Fruit fly (Drosophila melanogaster) whole organism, embryonic: ENCODE measurements around the gene CG8206.

ENCODE experiments used
- ATbp ChIP-seq: fragments of 200-800 bp; sonication (Bioruptor generic); optimal IDR thresholded peaks from 2 replicates; lab custom pipeline; 2017; ENCODE audit warnings: missing biosample characterization, mild to moderate bottlenecking, missing genetic modification characterization, missing genetic modification reagents
- BEAF-32 ChIP-seq: fragments of 200-800 bp; sonication (Bioruptor generic); optimal IDR thresholded peaks from 3 replicates; lab custom pipeline; 2017; ENCODE audit warnings: missing biosample characterization, missing genetic modification characterization, mild to moderate bottlenecking, moderate library complexity, missing genetic modification reagents
- Bgb ChIP-seq: fragments of 200-800 bp; sonication (Bioruptor generic); IDR thresholded peaks from 2 replicates; pipeline ENCODE4 v1.3.6; 2022; ENCODE audit warnings: missing biosample characterization, missing genetic modification characterization; ENCODE audit not compliant: partially characterized antibody
- CG10979 ChIP-seq: fragments of 200-800 bp; sonication (Bioruptor generic); optimal IDR thresholded peaks from 2 replicates; lab custom pipeline; 2018; ENCODE audit warnings: missing biosample characterization, mild to moderate bottlenecking, missing genetic modification characterization, moderate library complexity
- CG12236 ChIP-seq: fragments of 200-800 bp; sonication (Bioruptor generic); optimal IDR thresholded peaks from 2 replicates; lab custom pipeline; 2016; ENCODE audit warnings: missing biosample characterization, missing genetic modification characterization
- CG13424 ChIP-seq: fragments of 200-800 bp; sonication (Bioruptor generic); optimal IDR thresholded peaks from 2 replicates; lab custom pipeline; 2019; ENCODE audit warnings: missing biosample characterization, mild to moderate bottlenecking, missing genetic modification characterization, moderate library complexity
- CG14860 ChIP-seq: fragments of 200-800 bp; sonication (Bioruptor generic); IDR thresholded peaks from 3 replicates; pipeline ENCODE4 v1.3.6; 2022; ENCODE audit warnings: missing biosample characterization, missing genetic modification characterization; ENCODE audit not compliant: partially characterized antibody
- CG16779 ChIP-seq: fragments of 200-800 bp; sonication (Bioruptor generic); IDR thresholded peaks from 2 replicates; pipeline ENCODE4 v1.3.6; 2022; ENCODE audit warnings: missing biosample characterization, missing genetic modification characterization
- CG16813 ChIP-seq: fragments of 200-800 bp; sonication (Bioruptor generic); IDR thresholded peaks from 3 replicates; pipeline ENCODE4 v1.3.6; 2022; ENCODE audit warnings: missing biosample characterization, missing genetic modification characterization; ENCODE audit not compliant: partially characterized antibody
- CG2116 ChIP-seq: fragments of 200-800 bp; sonication (Bioruptor generic); optimal IDR thresholded peaks from 3 replicates; lab custom pipeline; 2018; ENCODE audit warnings: missing biosample characterization, mild to moderate bottlenecking, missing genetic modification characterization
- CG2129 ChIP-seq: fragments of 200-800 bp; sonication (Bioruptor generic); IDR thresholded peaks from 2 replicates; pipeline ENCODE4 v1.3.6; 2022; ENCODE audit warnings: missing biosample characterization, missing genetic modification characterization; ENCODE audit not compliant: partially characterized antibody
- CG3163 ChIP-seq: fragments of 200-800 bp; sonication (Bioruptor generic); optimal IDR thresholded peaks from 3 replicates; lab custom pipeline; 2016; ENCODE audit warnings: missing biosample characterization, missing genetic modification characterization
- CG34224 ChIP-seq: fragments of 200-800 bp; sonication (Bioruptor generic); IDR thresholded peaks from 3 replicates; pipeline ENCODE4 v1.3.6; 2022; ENCODE audit warnings: missing biosample characterization, missing genetic modification characterization; ENCODE audit not compliant: partially characterized antibody
- CG3995 ChIP-seq: fragments of 200-800 bp; sonication (Bioruptor generic); optimal IDR thresholded peaks from 3 replicates; lab custom pipeline; 2016; ENCODE audit warnings: missing biosample characterization, missing genetic modification characterization
- CG5953 ChIP-seq: fragments of 200-800 bp; sonication (Bioruptor generic); IDR thresholded peaks from 2 replicates; pipeline ENCODE4 v1.3.6; 2022; ENCODE audit warnings: missing biosample characterization, missing genetic modification characterization
- CG6791 ChIP-seq: fragments of 200-800 bp; sonication (Bioruptor generic); IDR thresholded peaks from 3 replicates; pipeline ENCODE4 v1.3.6; 2022; ENCODE audit warnings: missing biosample characterization, missing genetic modification characterization; ENCODE audit not compliant: partially characterized antibody
- CG7556 ChIP-seq: fragments of 200-800 bp; sonication (Bioruptor generic); optimal IDR thresholded peaks from 2 replicates; lab custom pipeline; 2017; ENCODE audit warnings: missing biosample characterization, mild to moderate bottlenecking, missing genetic modification characterization
- CG7963 ChIP-seq: fragments of 200-800 bp; sonication (Bioruptor generic); IDR thresholded peaks from 3 replicates; pipeline ENCODE4 v1.3.6; 2022; ENCODE audit warnings: missing biosample characterization, missing genetic modification characterization; ENCODE audit not compliant: partially characterized antibody
- CG9797 ChIP-seq: fragments of 200-800 bp; sonication (Bioruptor generic); optimal IDR thresholded peaks from 3 replicates; lab custom pipeline; 2018; ENCODE audit warnings: missing biosample characterization, mild to moderate bottlenecking, missing genetic modification characterization
- Dll ChIP-seq: fragments of 200-800 bp; sonication (Bioruptor generic); IDR thresholded peaks from 4 replicates; pipeline ENCODE4 v1.3.6; 2022; ENCODE audit warnings: missing biosample characterization, missing genetic modification characterization; ENCODE audit not compliant: partially characterized antibody
- Dref ChIP-seq: fragments of 200-800 bp; sonication (Bioruptor generic); IDR thresholded peaks from 2 replicates; pipeline ENCODE4 v1.3.6; 2022; ENCODE audit warnings: missing biosample characterization, missing genetic modification characterization
- E2f2 ChIP-seq: fragments of 200-800 bp; sonication (Bioruptor generic); IDR thresholded peaks from 2 replicates; pipeline ENCODE4 v1.3.6; 2022; ENCODE audit warnings: missing biosample characterization, missing genetic modification characterization
- Med ChIP-seq: fragments of 200-800 bp; sonication (Bioruptor generic); peaks from one replicate; lab custom pipeline; 2016; ENCODE audit warnings: missing biosample characterization, missing genetic modification characterization, mild to moderate bottlenecking, inconsistent platforms, moderate library complexity
- Myb ChIP-seq: fragments of 200-800 bp; sonication (Bioruptor generic); optimal IDR thresholded peaks from 2 replicates; lab custom pipeline; 2016; ENCODE audit warnings: missing biosample characterization, missing genetic modification characterization
- Opbp ChIP-seq: fragments of 200-800 bp; sonication (Bioruptor generic); IDR thresholded peaks from 3 replicates; pipeline ENCODE4 v1.3.6; 2022; ENCODE audit warnings: missing biosample characterization, missing genetic modification characterization; ENCODE audit not compliant: partially characterized antibody
- Scr ChIP-seq: fragments of 200-800 bp; sonication (Bioruptor generic); IDR thresholded peaks from 2 replicates; pipeline ENCODE4 v1.3.6; 2022; ENCODE audit warnings: missing biosample characterization, missing genetic modification characterization; ENCODE audit not compliant: partially characterized antibody
- Sry-δ ChIP-seq: fragments of 200-800 bp; sonication (Bioruptor generic); optimal IDR thresholded peaks from 2 replicates; lab custom pipeline; 2016; ENCODE audit warnings: missing biosample characterization, missing genetic modification characterization
- YL-1 ChIP-seq: fragments of 200-800 bp; sonication (Bioruptor generic); optimal IDR thresholded peaks from 3 replicates; lab custom pipeline; 2017; ENCODE audit warnings: missing biosample characterization, mild to moderate bottlenecking, missing genetic modification characterization
- amos ChIP-seq: fragments of 200-800 bp; sonication (Bioruptor generic); IDR thresholded peaks from 2 replicates; pipeline ENCODE4 v1.3.6; 2022; ENCODE audit warnings: missing biosample characterization, missing genetic modification characterization; ENCODE audit not compliant: partially characterized antibody
- ato ChIP-seq: fragments of 200-800 bp; sonication (Bioruptor generic); IDR thresholded peaks from 2 replicates; pipeline ENCODE4 v1.3.6; 2022; ENCODE audit warnings: missing biosample characterization, missing genetic modification characterization; ENCODE audit not compliant: partially characterized antibody
- bbx ChIP-seq: fragments of 200-800 bp; sonication (Bioruptor generic); IDR thresholded peaks from 2 replicates; pipeline ENCODE4 v1.3.6; 2022; ENCODE audit warnings: missing biosample characterization, missing genetic modification characterization; ENCODE audit not compliant: partially characterized antibody
- danr ChIP-seq: fragments of 200-800 bp; sonication (Bioruptor generic); IDR thresholded peaks from 2 replicates; pipeline ENCODE4 v1.3.6; 2022; ENCODE audit warnings: missing biosample characterization, missing genetic modification characterization
- hbn ChIP-seq: fragments of 200-800 bp; sonication (Bioruptor generic); IDR thresholded peaks from 2 replicates; pipeline ENCODE4 v1.3.6; 2022; ENCODE audit warnings: missing biosample characterization, missing genetic modification characterization; ENCODE audit not compliant: partially characterized antibody
- knrl ChIP-seq: fragments of 200-800 bp; sonication (Bioruptor generic); IDR thresholded peaks from 3 replicates; pipeline ENCODE4 v1.3.6; 2022; ENCODE audit warnings: missing biosample characterization, missing genetic modification characterization; ENCODE audit not compliant: partially characterized antibody
- mld ChIP-seq: fragments of 200-800 bp; sonication (Bioruptor generic); IDR thresholded peaks from 3 replicates; pipeline ENCODE4 v1.3.6; 2022; ENCODE audit warnings: missing biosample characterization, missing genetic modification characterization; ENCODE audit not compliant: partially characterized antibody
- sna ChIP-seq: fragments of 200-800 bp; sonication (Bioruptor generic); IDR thresholded peaks from 2 replicates; pipeline ENCODE4 v1.3.6; 2022; ENCODE audit warnings: missing biosample characterization, missing genetic modification characterization; ENCODE audit not compliant: partially characterized antibody
- unc-4 ChIP-seq: fragments of 200-800 bp; sonication (Bioruptor generic); IDR thresholded peaks from 2 replicates; pipeline ENCODE4 v1.3.6; 2022; ENCODE audit warnings: missing biosample characterization, missing genetic modification characterization; ENCODE audit not compliant: partially characterized antibody
- zen2 ChIP-seq: fragments of 200-800 bp; sonication (Bioruptor generic); IDR thresholded peaks from 3 replicates; pipeline ENCODE4 v1.3.6; 2022; ENCODE audit warnings: missing biosample characterization, missing genetic modification characterization; ENCODE audit not compliant: partially characterized antibody

The CG8206 gene

DNA sequence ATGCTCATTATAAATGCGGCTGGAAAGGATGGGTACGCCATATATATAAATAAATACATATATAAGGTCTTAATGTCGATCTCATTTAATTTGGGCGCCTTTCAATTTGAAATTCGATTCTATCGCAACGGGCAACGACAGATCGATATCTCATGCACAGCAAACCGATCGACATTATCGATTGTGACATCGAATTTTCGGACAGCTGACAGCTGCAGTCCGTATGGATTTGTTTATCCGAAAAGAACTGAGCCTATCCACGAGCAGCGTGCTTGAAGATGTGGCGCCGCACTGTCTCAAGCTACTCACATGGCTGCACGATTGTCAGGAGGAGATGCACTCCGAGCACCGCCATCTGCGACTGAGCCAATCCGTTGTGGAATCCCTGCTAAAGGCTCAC, 7.1 kb upstream of the CG8206 start, which contains the start of gene CG8191 (continued):
- TF ChIP-seq CG3163 (no peak), CG16779 (no peak), zen2 (GFP tag; lab: Robert Waterston, UW) (peak; percentile 86), CG2116 (GFP tag; lab: Kevin White, UChicago) (peak; percentile 72), Dref (GFP tag; lab: Robert Waterston, UW) (peak; percentile 82), CG2129 (GFP tag; lab: Robert Waterston, UW) (peak; percentile 45; the same call in 1 of the 2 replicates), amos (peak; percentile 72), Scr (GFP tag; lab: Robert Waterston, UW) (peak; percentile 66), CG6791 (GFP tag; lab: Robert Waterston, UW) (peak; percentile 86), Dll (GFP tag; lab: Robert Waterston, UW) (peak; percentile 74; the same call in 3 of the 4 replicates), unc-4 (GFP tag; lab: Robert Waterston, UW) (peak; percentile 71), Med (GFP tag; lab: Kevin White, UChicago) (peak; percentile 44), CG13424 (no peak), Myb (GFP tag; lab: Kevin White, UChicago) (peak; percentile 34), CG3995 (GFP tag; lab: Kevin White, UChicago) (peak; percentile 88), BEAF-32 (GFP tag; lab: Kevin White, UChicago) (peak; percentile 68), ATbp (GFP tag; lab: Kevin White, UChicago) (no peak), CG5953 (GFP tag; lab: Robert Waterston, UW) (no peak), bbx (peak; percentile 84), CG10979 (tag; lab: Kevin White, UChicago) (no peak), danr (GFP tag; lab: Robert Waterston, UW) (no peak), Bgb (GFP tag; lab: Robert Waterston, UW) (peak; percentile 73), ato (GFP tag; lab: Robert Waterston, UW) (peak; percentile 82), CG16813 (GFP tag; lab: Robert Waterston, UW) (peak; percentile 68), Opbp (GFP tag; lab: Robert Waterston, UW) (peak; percentile 78; the same call in 2 of the 3 replicates), Sry-δ (GFP tag; lab: Kevin White, UChicago) (peak; percentile 32), mld (peak; percentile 75; the same call in 2 of the 3 replicates), sna (peak; percentile 62), E2f2 (GFP tag; lab: Robert Waterston, UW) (peak; percentile 87), CG7556 (GFP tag; lab: Kevin White, UChicago) (no peak), CG14860 (GFP tag; lab: Robert Waterston, UW) (peak; percentile 38; the same call in 2 of the 3 replicates), YL-1 (GFP tag; lab: Kevin White, UChicago) (peak; percentile 23), CG34224 (GFP tag; lab: Robert Waterston, UW) (peak; percentile 80), CG7963 (peak; percentile 61; the same call in 1 of the 3 replicates), CG9797 (GFP tag; lab: Kevin White, UChicago) (no peak), knrl (GFP tag; lab: Robert Waterston, UW) (peak; percentile 44; the same call in 2 of the 3 replicates), hbn (GFP tag; lab: Robert Waterston, UW) (peak; percentile 69), CG12236 (no peak)
